Worm (Caenorhabditis elegans) whole organism, young adult: ENCODE measurements around the gene E02H4.8.

ENCODE experiments used
- B0019.2 ChIP-seq: fragments of 200-800 bp; sonication (Bioruptor generic); conservative IDR thresholded peaks from 2 replicates; pipeline ENCODE4 v1.3.6; 2022; ENCODE audit warnings: missing genetic modification reagents, missing genetic modification characterization, missing compliant biosample characterization
- F23B12.7 ChIP-seq: sonication (generic microtip); optimal IDR thresholded peaks from 2 replicates; lab custom pipeline; 2017; ENCODE audit warnings: missing genetic modification characterization, mild to moderate bottlenecking, missing compliant biosample characterization, antibody characterized with exemption, moderate library complexity; ENCODE audit not compliant: insufficient read depth
- cebp-2 ChIP-seq: fragments of 200-800 bp; sonication (Bioruptor generic); IDR thresholded peaks from 2 replicates; pipeline ENCODE4 v1.3.6; 2022; ENCODE audit warnings: missing genetic modification characterization, missing compliant biosample characterization
- ceh-91 ChIP-seq: fragments of 200-800 bp; sonication (Bioruptor generic); IDR thresholded peaks from 2 replicates; pipeline ENCODE4 v1.3.6; 2022; ENCODE audit warnings: missing genetic modification reagents, missing genetic modification characterization, missing compliant biosample characterization
- egrh-3 ChIP-seq: fragments of 200-800 bp; sonication (Bioruptor generic); IDR thresholded peaks from 2 replicates; pipeline ENCODE4 v1.3.6; 2022; ENCODE audit warnings: missing genetic modification reagents, missing genetic modification characterization, missing compliant biosample characterization
- hlh-26 ChIP-seq: fragments of 200-800 bp; sonication (Bioruptor generic); conservative IDR thresholded peaks from 2 replicates; pipeline ENCODE4 v1.3.6; 2022; ENCODE audit warnings: missing genetic modification reagents, missing genetic modification characterization, missing compliant biosample characterization
- lag-1 ChIP-seq: fragments of 200-800 bp; sonication (Bioruptor generic); IDR thresholded peaks from 2 replicates; pipeline ENCODE4 v1.3.6; 2022; ENCODE audit warnings: missing genetic modification reagents, missing genetic modification characterization, missing compliant biosample characterization
- lsy-27 ChIP-seq: sonication (generic microtip); optimal IDR thresholded peaks from 2 replicates; lab custom pipeline; 2017; ENCODE audit warnings: missing genetic modification characterization, mild to moderate bottlenecking, missing compliant biosample characterization, antibody characterized with exemption, missing genotype, borderline replicate concordance; ENCODE audit not compliant: insufficient read depth
- madf-8 ChIP-seq: fragments of 200-800 bp; sonication (Bioruptor generic); conservative IDR thresholded peaks from 2 replicates; pipeline ENCODE4 v1.3.6; 2022; ENCODE audit warnings: missing genetic modification reagents, missing genetic modification characterization, missing compliant biosample characterization
- mcd-1 ChIP-seq: fragments of 200-800 bp; sonication (Bioruptor generic); IDR thresholded peaks from 2 replicates; pipeline ENCODE4 v1.3.6; 2022; ENCODE audit warnings: missing genetic modification reagents, missing genetic modification characterization, missing compliant biosample characterization
- rec-8 ChIP-seq, 2 experiments: sonication (generic microtip); optimal IDR thresholded peaks; 2 replicates each; lab custom pipeline; 2016; ENCODE audit warnings: mild to moderate bottlenecking in 2 of 2, missing genetic modification characterization in 2 of 2, missing genetic modification reagents in 2 of 2, missing genotype in 2 of 2, missing biosample characterization in 1 of 2, missing compliant biosample characterization in 1 of 2, moderate library complexity in 1 of 2
- snpc-4 ChIP-seq, 5 experiments: fragments of 150-350 bp in 1 of 5; sonication (generic microtip) in 4 of 5; optimal IDR thresholded peaks; 2 replicates each; lab custom pipeline; 2014 to 2018; ENCODE audit warnings: missing genetic modification characterization in 5 of 5, missing biosample characterization in 3 of 5, antibody characterized with exemption in 2 of 5, mild to moderate bottlenecking in 2 of 5, missing compliant biosample characterization in 2 of 5, missing genotype in 2 of 5, moderate library complexity in 2 of 5, missing genetic modification reagents in 1 of 5

DNA sequence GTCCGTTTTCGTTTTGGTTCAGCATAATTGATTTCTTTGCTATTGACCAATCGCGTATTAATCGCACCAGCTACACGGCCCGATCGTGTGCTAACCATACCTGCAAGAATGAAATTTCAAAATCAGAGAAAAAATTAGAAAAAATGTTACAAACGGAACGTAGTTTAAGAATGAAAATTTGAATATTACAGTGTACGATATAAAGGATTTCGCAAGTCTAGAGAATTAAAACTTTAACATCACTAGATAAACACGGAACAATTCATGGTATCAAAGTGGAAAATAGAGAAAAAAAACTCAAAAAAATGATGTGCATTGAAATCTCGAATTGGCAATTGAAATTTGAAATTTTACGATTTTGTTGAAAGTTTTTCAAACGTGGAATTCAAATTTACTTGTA lies 33.2 kb upstream of the E02H4.8 start, which contains the start of gene madd-3:
- TF ChIP-seq lag-1 (GFP tag; lab: Robert Waterston, UW) (no peak), hlh-26 (GFP tag; lab: Robert Waterston, UW) (no peak), B0019.2 (no peak), madf-8 (GFP tag; lab: Robert Waterston, UW) (no peak), egrh-3 (GFP tag; lab: Robert Waterston, UW) (no peak), ceh-91 (GFP tag; lab: Robert Waterston, UW) (no peak), snpc-4 (GFP tag; optimal IDR thresholded peaks at IDR 0.05; lab: Kevin White, UChicago) (no peak), snpc-4 (tag; optimal IDR thresholded peaks at IDR 0.05; lab: Kevin White, UChicago) (no peak), lsy-27 (tag; lab: Kevin White, UChicago) (no peak), F23B12.7 (tag; lab: Kevin White, UChicago) (no peak), cebp-2 (GFP tag; lab: Robert Waterston, UW) (no peak), rec-8 (tag; optimal IDR thresholded peaks at IDR 0.05; lab: Kevin White, UChicago) (no peak), mcd-1 (GFP tag; lab: Robert Waterston, UW) (no peak)
